Fruit fly (Drosophila melanogaster) whole organism, embryonic: Measurements from ENCODE around the gene deltaCOP.
A peak's percentile ranks its signal among the peaks of the same experiment; 100 is the strongest.

Source experiments
- CG1024 ChIP-seq: fragments of 200-800 bp; sonication (Bioruptor generic); IDR thresholded peaks from 2 replicates; pipeline ENCODE4 v1.3.6; 2022; ENCODE audit warnings: missing biosample characterization, missing genetic modification characterization
- CG10267 ChIP-seq: fragments of 200-800 bp; sonication (Bioruptor generic); optimal IDR thresholded peaks from 2 replicates; lab custom pipeline; 2018; ENCODE audit warnings: missing biosample characterization, mild to moderate bottlenecking, missing genetic modification characterization, moderate library complexity
- CG10959 ChIP-seq: fragments of 200-800 bp; sonication (Bioruptor generic); IDR thresholded peaks from 2 replicates; pipeline ENCODE4 v1.3.6; 2022; ENCODE audit warnings: missing biosample characterization, missing genetic modification characterization
- CG11093 ChIP-seq: fragments of 200-800 bp; sonication (Bioruptor generic); IDR thresholded peaks from 3 replicates; pipeline ENCODE4 v1.3.6; 2022; ENCODE audit warnings: missing biosample characterization, missing genetic modification characterization
- CG11398 ChIP-seq: fragments of 200-800 bp; sonication (Bioruptor generic); optimal IDR thresholded peaks from 2 replicates; lab custom pipeline; 2016; ENCODE audit warnings: missing biosample characterization, missing genetic modification characterization
- CG12104 ChIP-seq: fragments of 200-800 bp; sonication (Bioruptor generic); optimal IDR thresholded peaks from 3 replicates; lab custom pipeline; 2016; ENCODE audit warnings: missing biosample characterization, missing genetic modification characterization
- CG12299 ChIP-seq: fragments of 200-800 bp; sonication (Bioruptor generic); optimal IDR thresholded peaks from 2 replicates; lab custom pipeline; 2018; ENCODE audit warnings: missing biosample characterization, mild to moderate bottlenecking, missing genetic modification characterization
- CG13296 ChIP-seq: fragments of 200-800 bp; sonication (Bioruptor generic); optimal IDR thresholded peaks from 3 replicates; lab custom pipeline; 2018; ENCODE audit warnings: missing biosample characterization, mild to moderate bottlenecking, missing genetic modification characterization
- CG13424 ChIP-seq: fragments of 200-800 bp; sonication (Bioruptor generic); optimal IDR thresholded peaks from 2 replicates; lab custom pipeline; 2019; ENCODE audit warnings: missing biosample characterization, mild to moderate bottlenecking, missing genetic modification characterization, moderate library complexity
- CG15073 ChIP-seq: fragments of 200-800 bp; sonication (Bioruptor generic); optimal IDR thresholded peaks from 2 replicates; lab custom pipeline; 2016; ENCODE audit warnings: missing biosample characterization, missing genetic modification characterization
- CG17359 ChIP-seq: fragments of 200-800 bp; sonication (Bioruptor generic); optimal IDR thresholded peaks from 3 replicates; lab custom pipeline; 2018; ENCODE audit warnings: missing biosample characterization, mild to moderate bottlenecking, missing genetic modification characterization, moderate library complexity
- CG31224 ChIP-seq: fragments of 200-800 bp; sonication (Bioruptor generic); IDR thresholded peaks from 2 replicates; pipeline ENCODE4 v1.3.6; 2022; ENCODE audit warnings: missing biosample characterization, missing genetic modification characterization
- CG31388 ChIP-seq: fragments of 200-800 bp; sonication (Bioruptor generic); optimal IDR thresholded peaks from 2 replicates; lab custom pipeline; 2016; ENCODE audit warnings: missing biosample characterization, missing genetic modification characterization
- CG31441 ChIP-seq: fragments of 200-800 bp; sonication (Bioruptor generic); IDR thresholded peaks from 2 replicates; pipeline ENCODE4 v1.3.6; 2022; ENCODE audit warnings: missing biosample characterization, missing genetic modification characterization
- CG32767 ChIP-seq: fragments of 200-800 bp; sonication (Bioruptor generic); IDR thresholded peaks from 2 replicates; pipeline ENCODE4 v1.3.6; 2022; ENCODE audit warnings: missing biosample characterization, missing genetic modification characterization
- CG33213 ChIP-seq: fragments of 200-800 bp; sonication (Bioruptor generic); optimal IDR thresholded peaks from 3 replicates; lab custom pipeline; 2016; ENCODE audit warnings: missing biosample characterization, missing genetic modification characterization
- CG33557 ChIP-seq: fragments of 200-800 bp; sonication (Bioruptor generic); optimal IDR thresholded peaks from 2 replicates; lab custom pipeline; 2019; ENCODE audit warnings: missing biosample characterization, mild to moderate bottlenecking, missing genetic modification characterization, moderate library complexity
- CG7556 ChIP-seq: fragments of 200-800 bp; sonication (Bioruptor generic); optimal IDR thresholded peaks from 2 replicates; lab custom pipeline; 2017; ENCODE audit warnings: missing biosample characterization, mild to moderate bottlenecking, missing genetic modification characterization
- CG8924 ChIP-seq: fragments of 200-800 bp; optimal IDR thresholded peaks from 3 replicates; lab custom pipeline; 2019; ENCODE audit warnings: missing biosample characterization, mild to moderate bottlenecking, missing genetic modification characterization, moderate library complexity
- Chrac-16 ChIP-seq: fragments of 200-800 bp; sonication (Bioruptor generic); optimal IDR thresholded peaks from 3 replicates; lab custom pipeline; 2016; ENCODE audit warnings: missing biosample characterization, missing genetic modification characterization
- D ChIP-seq, 2 experiments: fragments of 200-800 bp in 1 of 2; fragments of >200 bp in 1 of 2; sonication (Bioruptor generic) in 1 of 2; optimal IDR thresholded peaks; 2 replicates in 1 of 2; 3 replicates in 1 of 2; lab custom pipeline; 2017; ENCODE audit warnings: mild to moderate bottlenecking in 1 of 2, missing biosample characterization in 1 of 2, missing genetic modification characterization in 1 of 2, missing genetic modification reagents in 1 of 2
- Dip2 ChIP-seq: fragments of 200-800 bp; sonication (Bioruptor generic); IDR thresholded peaks from 2 replicates; pipeline ENCODE4 v1.3.6; 2022; ENCODE audit warnings: missing biosample characterization, missing genetic modification characterization
- E2f1 ChIP-seq: fragments of 200-800 bp; sonication (Bioruptor generic); IDR thresholded peaks from 2 replicates; pipeline ENCODE4 v1.3.6; 2022; ENCODE audit warnings: missing biosample characterization, missing genetic modification characterization
- Gug ChIP-seq: fragments of 200-800 bp; sonication (Bioruptor generic); IDR thresholded peaks from 4 replicates; pipeline ENCODE4 v1.3.6; 2022; ENCODE audit warnings: missing biosample characterization, missing genetic modification characterization
- HmgD ChIP-seq: fragments of 200-800 bp; sonication (Bioruptor generic); optimal IDR thresholded peaks from 3 replicates; lab custom pipeline; 2016; ENCODE audit warnings: missing biosample characterization, missing genetic modification characterization
- Hmr ChIP-seq: fragments of 200-800 bp; sonication (Bioruptor generic); optimal IDR thresholded peaks from 3 replicates; lab custom pipeline; 2017; ENCODE audit warnings: mild to moderate bottlenecking, missing biosample characterization, missing genetic modification reagents, missing genetic modification characterization
- Hmx ChIP-seq: fragments of 200-800 bp; sonication (Bioruptor generic); optimal IDR thresholded peaks from 2 replicates; lab custom pipeline; 2016; ENCODE audit warnings: missing biosample characterization, missing genetic modification characterization
- NC2α ChIP-seq: fragments of 200-800 bp; sonication (Bioruptor generic); optimal IDR thresholded peaks from 2 replicates; lab custom pipeline; 2016; ENCODE audit warnings: missing biosample characterization, missing genetic modification characterization
- NC2β ChIP-seq: fragments of 200-800 bp; sonication (Bioruptor generic); optimal IDR thresholded peaks from 2 replicates; lab custom pipeline; 2016; ENCODE audit warnings: missing biosample characterization, missing genetic modification characterization
- Pdp1 ChIP-seq, 2 experiments: fragments of 200-800 bp; sonication (Bioruptor generic); optimal IDR thresholded peaks; 3 replicates each; lab custom pipeline; 2016; ENCODE audit warnings: missing biosample characterization in 2 of 2, missing genetic modification characterization in 2 of 2, mild to moderate bottlenecking in 1 of 2, moderate library complexity in 1 of 2
- az2 ChIP-seq: fragments of 200-800 bp; sonication (Bioruptor generic); optimal IDR thresholded peaks from 3 replicates; lab custom pipeline; 2016; ENCODE audit warnings: missing biosample characterization, missing genetic modification characterization
- da ChIP-seq: fragments of 200-800 bp; sonication (Bioruptor generic); optimal IDR thresholded peaks from 2 replicates; lab custom pipeline; 2016; ENCODE audit warnings: missing biosample characterization, missing genetic modification characterization
- fd102C ChIP-seq: fragments of 200-800 bp; sonication (Bioruptor generic); optimal IDR thresholded peaks from 2 replicates; lab custom pipeline; 2018; ENCODE audit warnings: missing biosample characterization, mild to moderate bottlenecking, missing genetic modification characterization, moderate library complexity
- grau ChIP-seq: fragments of 200-800 bp; optimal IDR thresholded peaks from 3 replicates; lab custom pipeline; 2019; ENCODE audit warnings: missing biosample characterization, mild to moderate bottlenecking, missing genetic modification characterization, moderate library complexity
- gro ChIP-seq: fragments of 200-800 bp; sonication (Bioruptor generic); optimal IDR thresholded peaks from 2 replicates; lab custom pipeline; 2016; ENCODE audit warnings: missing biosample characterization, missing genetic modification characterization
- h ChIP-seq: fragments of >200 bp; optimal IDR thresholded peaks from 2 replicates; lab custom pipeline; 2017
- lbe ChIP-seq: fragments of 200-800 bp; sonication (Bioruptor generic); optimal IDR thresholded peaks from 2 replicates; lab custom pipeline; 2016; ENCODE audit warnings: missing biosample characterization, mild to moderate bottlenecking, missing genetic modification characterization
- org-1 ChIP-seq: fragments of 200-800 bp; sonication (Bioruptor generic); optimal IDR thresholded peaks from 2 replicates; lab custom pipeline; 2017; ENCODE audit warnings: missing biosample characterization, missing genetic modification characterization
- otp ChIP-seq: fragments of 200-800 bp; sonication (Bioruptor generic); IDR thresholded peaks from 3 replicates; pipeline ENCODE4, ENCODE4 v1.3.6; 2022; ENCODE audit warnings: missing biosample characterization, missing genetic modification characterization
- p53 ChIP-seq: fragments of 200-800 bp; sonication (Bioruptor generic); optimal IDR thresholded peaks from 2 replicates; lab custom pipeline; 2016; ENCODE audit warnings: missing biosample characterization, missing genetic modification characterization
- peb ChIP-seq: fragments of 200-800 bp; sonication (Bioruptor generic); IDR thresholded peaks from 2 replicates; pipeline ENCODE4 v1.3.6; 2022; ENCODE audit warnings: missing biosample characterization, missing genetic modification characterization
- phol ChIP-seq: fragments of 200-800 bp; sonication (Bioruptor generic); optimal IDR thresholded peaks from 3 replicates; lab custom pipeline; 2018; ENCODE audit warnings: missing biosample characterization, mild to moderate bottlenecking, missing genetic modification characterization, moderate library complexity
- prd ChIP-seq, 3 experiments: fragments of >200 bp in 2 of 3; fragments of 200-800 bp in 1 of 3; sonication (Bioruptor generic) in 1 of 3; optimal IDR thresholded peaks in 2 of 3; IDR thresholded peaks in 1 of 3; 2 replicates in 2 of 3; 3 replicates in 1 of 3; pipeline versions ENCODE4 v1.3.6 to Lab custom; 2017 to 2022; ENCODE audit warnings: missing biosample characterization in 1 of 3, missing genetic modification characterization in 1 of 3
- sc ChIP-seq, 3 experiments: fragments of >200 bp in 2 of 3; fragments of 200-800 bp in 1 of 3; sonication (Bioruptor generic) in 1 of 3; optimal IDR thresholded peaks; 2 replicates in 2 of 3; 3 replicates in 1 of 3; lab custom pipeline; 2017; ENCODE audit warnings: mild to moderate bottlenecking in 1 of 3, missing biosample characterization in 1 of 3, missing genetic modification characterization in 1 of 3, missing genetic modification reagents in 1 of 3
- scrt ChIP-seq: fragments of 200-800 bp; sonication (Bioruptor generic); optimal IDR thresholded peaks from 2 replicates; lab custom pipeline; 2018; ENCODE audit warnings: missing biosample characterization, mild to moderate bottlenecking, missing genetic modification characterization, moderate library complexity
- sens ChIP-seq: fragments of 200-800 bp; sonication (Bioruptor generic); peaks from one replicate; lab custom pipeline; 2016; ENCODE audit warnings: missing biosample characterization, missing genetic modification characterization
- sens-2 ChIP-seq: fragments of 200-800 bp; sonication (Bioruptor generic); IDR thresholded peaks from 2 replicates; pipeline ENCODE4 v1.3.6; 2022; ENCODE audit warnings: missing biosample characterization, missing genetic modification characterization
- stc ChIP-seq: fragments of 200-800 bp; sonication (Bioruptor generic); IDR thresholded peaks from 2 replicates; pipeline ENCODE4 v1.3.6; 2022; ENCODE audit warnings: missing biosample characterization, missing genetic modification characterization
- tup ChIP-seq: fragments of 200-800 bp; sonication (Bioruptor generic); optimal IDR thresholded peaks from 2 replicates; lab custom pipeline; 2016; ENCODE audit warnings: missing biosample characterization, mild to moderate bottlenecking, missing genetic modification characterization, moderate library complexity

Gene deltaCOP

dm6 chrX:1861620-1862184 lies at the start of gene deltaCOP (continued):
- TF ChIP-seq gro (GFP tag; lab: Kevin White, UChicago) (peak; percentile 92), peb (GFP tag; lab: Robert Waterston, UW) (peak; percentile 26; the same call in 1 of the 2 replicates), CG33213 (peak; percentile 90), CG12104 (GFP tag; lab: Kevin White, UChicago) (peak; percentile 63), NC2β (peak; percentile 89), sens-2 (GFP tag; lab: Robert Waterston, UW) (peak; percentile 39; the same call in 1 of the 2 replicates), HmgD (peak; percentile 92), Dip2 (peak; percentile 58), phol (tag; lab: Kevin White, UChicago) (peak; percentile 84), p53 (GFP tag; lab: Kevin White, UChicago) (peak; percentile 79), CG11093 (GFP tag; lab: Robert Waterston, UW) (peak; percentile 78; the same call in 2 of the 3 replicates), CG7556 (GFP tag; lab: Kevin White, UChicago) (peak; percentile 77), CG1024 (GFP tag; lab: Robert Waterston, UW) (peak; percentile 52; the same call in 1 of the 2 replicates), CG17359 (tag; lab: Kevin White, UChicago) (peak; percentile 76), CG8924 (tag; lab: Kevin White, UChicago) (peak; percentile 75), tup (GFP tag; lab: Kevin White, UChicago) (peak; percentile 61), CG13424 (tag; lab: Kevin White, UChicago) (peak; percentile 70), sens (GFP tag; lab: Kevin White, UChicago) (peak; percentile 98), grau (tag; lab: Kevin White, UChicago) (peak; percentile 83), CG12299 (no peak), fd102C (no peak), sc (optimal IDR thresholded peaks at IDR 0.05; lab: Kevin White, UChicago) (no peak), sc (GFP tag; optimal IDR thresholded peaks at IDR 0.05; lab: Kevin White, UChicago) (no peak), CG10959 (GFP tag; lab: Robert Waterston, UW) (peak; percentile 55), Gug (peak; percentile 86), D (optimal IDR thresholded peaks at IDR 0.05; lab: Kevin White, UChicago) (peak; percentile 38), D (GFP tag; optimal IDR thresholded peaks at IDR 0.05; lab: Kevin White, UChicago) (no peak), prd (optimal IDR thresholded peaks at IDR 0.05; lab: Kevin White, UChicago) (no peak), prd (GFP tag; IDR thresholded peaks at IDR 0.05; lab: Robert Waterston, UW) (peak; percentile 90), CG31224 (GFP tag; lab: Robert Waterston, UW) (peak; percentile 79), lbe (peak; percentile 82), stc (peak; percentile 63; the same call in 1 of the 2 replicates), CG10267 (tag; lab: Kevin White, UChicago) (peak; percentile 93), h (no peak), CG33557 (GFP tag; lab: Kevin White, UChicago) (peak; percentile 57), E2f1 (peak; percentile 74), CG13296 (GFP tag; lab: Kevin White, UChicago) (peak; percentile 72), az2 (peak; percentile 80), org-1 (GFP tag; lab: Kevin White, UChicago) (peak; percentile 59), NC2α (peak; percentile 64), CG31441 (no peak; the same call in 1 of the 2 replicates), CG31388 (peak; percentile 77), CG15073 (GFP tag; lab: Kevin White, UChicago) (no peak), CG32767 (GFP tag; lab: Robert Waterston, UW) (peak; percentile 72; the same call in 1 of the 2 replicates), scrt (no peak), da (GFP tag; lab: Kevin White, UChicago) (peak; percentile 88), Hmx (no peak), otp (GFP tag; lab: Robert Waterston, UW) (no peak), CG11398 (GFP tag; lab: Kevin White, UChicago) (peak; percentile 86), Chrac-16 (peak; percentile 87), Hmr (GFP tag; lab: Kevin White, UChicago) (peak; percentile 86), Pdp1 (GFP tag; optimal IDR thresholded peaks at IDR 0.05; lab: Kevin White, UChicago) (peak; percentile 85 to 91)
